Fruit fly (Drosophila melanogaster) whole organism, embryonic: ENCODE measurements around the gene Arpc5.
A peak's percentile ranks its signal among the peaks of the same experiment; 100 is the strongest.

ENCODE experiments used
- Aef1 ChIP-seq: fragments of 200-800 bp; sonication (Bioruptor generic); IDR thresholded peaks from 3 replicates; pipeline ENCODE4 v1.3.6; 2022; ENCODE audit warnings: missing biosample characterization, missing genetic modification characterization
- BEAF-32 ChIP-seq: fragments of 200-800 bp; sonication (Bioruptor generic); optimal IDR thresholded peaks from 3 replicates; lab custom pipeline; 2017; ENCODE audit warnings: missing biosample characterization, missing genetic modification characterization, mild to moderate bottlenecking, moderate library complexity, missing genetic modification reagents
- CG10431 ChIP-seq: fragments of 200-800 bp; sonication (Bioruptor generic); optimal IDR thresholded peaks from 3 replicates; lab custom pipeline; 2018; ENCODE audit warnings: missing biosample characterization, mild to moderate bottlenecking, missing genetic modification characterization
- CG10565 ChIP-seq: fragments of 200-800 bp; sonication (Bioruptor generic); optimal IDR thresholded peaks from 3 replicates; lab custom pipeline; 2016; ENCODE audit warnings: missing biosample characterization, mild to moderate bottlenecking, missing genetic modification characterization
- CG11456 ChIP-seq: fragments of 200-800 bp; sonication (Bioruptor generic); IDR thresholded peaks from 3 replicates; pipeline ENCODE4 v1.3.6; 2022; ENCODE audit warnings: missing biosample characterization, missing genetic modification characterization
- CG12155 ChIP-seq: fragments of 200-800 bp; sonication (Bioruptor generic); optimal IDR thresholded peaks from 3 replicates; lab custom pipeline; 2016; ENCODE audit warnings: missing biosample characterization, missing genetic modification characterization
- CG12744 ChIP-seq: fragments of 200-800 bp; sonication (Bioruptor generic); optimal IDR thresholded peaks from 2 replicates; lab custom pipeline; 2016; ENCODE audit warnings: missing biosample characterization, missing genetic modification characterization
- CG12942 ChIP-seq: fragments of 200-800 bp; sonication (Bioruptor generic); optimal IDR thresholded peaks from 3 replicates; lab custom pipeline; 2016; ENCODE audit warnings: missing biosample characterization, missing genetic modification characterization
- CG14965 ChIP-seq: fragments of 200-800 bp; sonication (Bioruptor generic); optimal IDR thresholded peaks from 2 replicates; lab custom pipeline; 2016; ENCODE audit warnings: missing biosample characterization, missing genetic modification characterization, borderline replicate concordance
- CG15073 ChIP-seq: fragments of 200-800 bp; sonication (Bioruptor generic); optimal IDR thresholded peaks from 2 replicates; lab custom pipeline; 2016; ENCODE audit warnings: missing biosample characterization, missing genetic modification characterization
- CG16815 ChIP-seq: fragments of 200-800 bp; sonication (Bioruptor generic); optimal IDR thresholded peaks from 3 replicates; lab custom pipeline; 2017; ENCODE audit warnings: missing biosample characterization, mild to moderate bottlenecking, missing genetic modification characterization
- CG31388 ChIP-seq: fragments of 200-800 bp; sonication (Bioruptor generic); optimal IDR thresholded peaks from 2 replicates; lab custom pipeline; 2016; ENCODE audit warnings: missing biosample characterization, missing genetic modification characterization
- CG32532 ChIP-seq: fragments of 200-800 bp; sonication (Bioruptor generic); IDR thresholded peaks from 2 replicates; pipeline ENCODE4 v1.3.6; 2022; ENCODE audit warnings: missing biosample characterization, missing genetic modification characterization
- CG3838 ChIP-seq: fragments of 200-800 bp; sonication (Bioruptor generic); optimal IDR thresholded peaks from 3 replicates; lab custom pipeline; 2016; ENCODE audit warnings: missing biosample characterization, missing genetic modification characterization
- CG4328 ChIP-seq: fragments of 200-800 bp; sonication (Bioruptor generic); optimal IDR thresholded peaks from 3 replicates; lab custom pipeline; 2017; ENCODE audit warnings: missing biosample characterization, missing genetic modification reagents, missing genetic modification characterization
- CG4360 ChIP-seq: fragments of 200-800 bp; sonication (Bioruptor generic); IDR thresholded peaks from 2 replicates; pipeline ENCODE4 v1.3.6; 2022; ENCODE audit warnings: missing biosample characterization, missing genetic modification characterization
- CG5245 ChIP-seq: fragments of 200-800 bp; sonication (Bioruptor generic); optimal IDR thresholded peaks from 3 replicates; lab custom pipeline; 2016; ENCODE audit warnings: missing biosample characterization, missing genetic modification characterization
- CG6791 ChIP-seq: fragments of 200-800 bp; sonication (Bioruptor generic); IDR thresholded peaks from 3 replicates; pipeline ENCODE4 v1.3.6; 2022; ENCODE audit warnings: missing biosample characterization, missing genetic modification characterization; ENCODE audit not compliant: partially characterized antibody
- CG7271 ChIP-seq: fragments of 200-800 bp; sonication (Bioruptor generic); optimal IDR thresholded peaks from 2 replicates; lab custom pipeline; 2018; ENCODE audit warnings: missing biosample characterization, mild to moderate bottlenecking, missing genetic modification characterization, moderate library complexity
- CG8089 ChIP-seq: fragments of 200-800 bp; sonication (Bioruptor generic); optimal IDR thresholded peaks from 3 replicates; lab custom pipeline; 2016; ENCODE audit warnings: missing biosample characterization, missing genetic modification characterization
- CG9727 ChIP-seq: fragments of 200-800 bp; sonication (Bioruptor generic); optimal IDR thresholded peaks from 3 replicates; lab custom pipeline; 2017; ENCODE audit warnings: missing biosample characterization, mild to moderate bottlenecking, missing genetic modification characterization
- CrebB ChIP-seq: fragments of 200-800 bp; sonication (Bioruptor generic); optimal IDR thresholded peaks from 3 replicates; lab custom pipeline; 2018; ENCODE audit warnings: missing biosample characterization, mild to moderate bottlenecking, missing genetic modification characterization
- D ChIP-seq, 2 experiments: fragments of 200-800 bp in 1 of 2; fragments of >200 bp in 1 of 2; sonication (Bioruptor generic) in 1 of 2; optimal IDR thresholded peaks; 2 replicates in 1 of 2; 3 replicates in 1 of 2; lab custom pipeline; 2017; ENCODE audit warnings: mild to moderate bottlenecking in 1 of 2, missing biosample characterization in 1 of 2, missing genetic modification characterization in 1 of 2, missing genetic modification reagents in 1 of 2
- Dp ChIP-seq: fragments of 200-800 bp; sonication (Bioruptor generic); optimal IDR thresholded peaks from 2 replicates; lab custom pipeline; 2018; ENCODE audit warnings: missing biosample characterization, mild to moderate bottlenecking, missing genetic modification characterization, moderate library complexity
- Hmx ChIP-seq: fragments of 200-800 bp; sonication (Bioruptor generic); optimal IDR thresholded peaks from 2 replicates; lab custom pipeline; 2016; ENCODE audit warnings: missing biosample characterization, missing genetic modification characterization
- MBD-R2 ChIP-seq: fragments of 200-800 bp; sonication (Bioruptor generic); IDR thresholded peaks from 2 replicates; pipeline ENCODE4 v1.3.6; 2022; ENCODE audit warnings: missing biosample characterization, missing genetic modification characterization
- MESR4 ChIP-seq: fragments of 200-800 bp; sonication (Bioruptor generic); optimal IDR thresholded peaks from 2 replicates; lab custom pipeline; 2018; ENCODE audit warnings: missing biosample characterization, mild to moderate bottlenecking, missing genetic modification characterization, moderate library complexity
- Rx ChIP-seq: fragments of 200-800 bp; sonication (Bioruptor generic); IDR thresholded peaks from 2 replicates; pipeline ENCODE4 v1.3.6; 2022; ENCODE audit warnings: missing biosample characterization, missing genetic modification characterization
- Spps ChIP-seq: fragments of 200-800 bp; sonication (Bioruptor generic); optimal IDR thresholded peaks from 2 replicates; lab custom pipeline; 2018; ENCODE audit warnings: missing biosample characterization, mild to moderate bottlenecking, missing genetic modification characterization
- Tbp ChIP-seq: fragments of >200 bp; optimal IDR thresholded peaks from 2 replicates; lab custom pipeline; 2018; ENCODE audit warnings: missing biosample characterization, missing genetic modification characterization
- Xrp1 ChIP-seq: fragments of 200-800 bp; sonication (Bioruptor generic); IDR thresholded peaks from 2 replicates; pipeline ENCODE4 v1.3.6; 2022; ENCODE audit warnings: missing biosample characterization, missing genetic modification characterization
- amos ChIP-seq: fragments of 200-800 bp; sonication (Bioruptor generic); IDR thresholded peaks from 2 replicates; pipeline ENCODE4 v1.3.6; 2022; ENCODE audit warnings: missing biosample characterization, missing genetic modification characterization; ENCODE audit not compliant: partially characterized antibody
- bab2 ChIP-seq: fragments of 200-800 bp; sonication (Bioruptor generic); optimal IDR thresholded peaks from 2 replicates; lab custom pipeline; 2016; ENCODE audit warnings: missing biosample characterization, missing genetic modification characterization
- en ChIP-seq: fragments of 200-800 bp; sonication (Bioruptor generic); optimal IDR thresholded peaks from 2 replicates; lab custom pipeline; 2016; ENCODE audit warnings: missing biosample characterization, missing genetic modification characterization
- esg ChIP-seq: fragments of 200-800 bp; sonication (Bioruptor generic); conservative IDR thresholded peaks from 2 replicates; pipeline ENCODE4 v1.3.6; 2022; ENCODE audit warnings: missing biosample characterization, missing genetic modification characterization
- fd64A ChIP-seq: fragments of 200-800 bp; sonication (Bioruptor generic); optimal IDR thresholded peaks from 3 replicates; lab custom pipeline; 2018; ENCODE audit warnings: missing biosample characterization, mild to moderate bottlenecking, missing genetic modification characterization
- gce ChIP-seq: fragments of 200-800 bp; sonication (Bioruptor generic); IDR thresholded peaks from 3 replicates; pipeline ENCODE4 v1.3.6; 2022; ENCODE audit warnings: missing biosample characterization, missing genetic modification characterization
- gro ChIP-seq: fragments of 200-800 bp; sonication (Bioruptor generic); optimal IDR thresholded peaks from 2 replicates; lab custom pipeline; 2016; ENCODE audit warnings: missing biosample characterization, missing genetic modification characterization
- her ChIP-seq: fragments of 200-800 bp; sonication (Bioruptor generic); optimal IDR thresholded peaks from 2 replicates; lab custom pipeline; 2016; ENCODE audit warnings: missing biosample characterization, missing genetic modification characterization
- kah ChIP-seq: fragments of 200-800 bp; sonication (Bioruptor generic); optimal IDR thresholded peaks from 2 replicates; lab custom pipeline; 2018; ENCODE audit warnings: missing biosample characterization, mild to moderate bottlenecking, missing genetic modification characterization
- nau ChIP-seq: fragments of 200-800 bp; sonication (Bioruptor generic); optimal IDR thresholded peaks from 3 replicates; lab custom pipeline; 2017; ENCODE audit warnings: missing biosample characterization, mild to moderate bottlenecking, missing genetic modification characterization, missing genetic modification reagents
- nerfin-1 ChIP-seq: fragments of 200-800 bp; sonication (Bioruptor generic); optimal IDR thresholded peaks from 3 replicates; lab custom pipeline; 2019; ENCODE audit warnings: missing biosample characterization, mild to moderate bottlenecking, missing genetic modification characterization, moderate library complexity
- pfk ChIP-seq: fragments of 200-800 bp; sonication (Bioruptor generic); optimal IDR thresholded peaks from 2 replicates; lab custom pipeline; 2018; ENCODE audit warnings: missing biosample characterization, mild to moderate bottlenecking, missing genetic modification characterization, moderate library complexity
- row ChIP-seq: fragments of 200-800 bp; sonication (Bioruptor generic); IDR thresholded peaks from 3 replicates; pipeline ENCODE4 v1.3.6; 2022; ENCODE audit warnings: missing biosample characterization, missing genetic modification characterization
- scrt ChIP-seq: fragments of 200-800 bp; sonication (Bioruptor generic); optimal IDR thresholded peaks from 2 replicates; lab custom pipeline; 2018; ENCODE audit warnings: missing biosample characterization, mild to moderate bottlenecking, missing genetic modification characterization, moderate library complexity
- slou ChIP-seq: fragments of 200-800 bp; sonication (Bioruptor generic); optimal IDR thresholded peaks from 3 replicates; lab custom pipeline; 2016; ENCODE audit warnings: missing biosample characterization, missing genetic modification characterization
- sob ChIP-seq: fragments of 200-800 bp; sonication (Bioruptor generic); IDR thresholded peaks from 2 replicates; pipeline ENCODE4 v1.3.6; 2022; ENCODE audit warnings: missing biosample characterization, missing genetic modification characterization
- ttk ChIP-seq: fragments of 200-800 bp; sonication (Bioruptor generic); IDR thresholded peaks from 2 replicates; pipeline ENCODE4 v2.1.2; 2022; ENCODE audit warnings: missing biosample characterization, missing genetic modification characterization
- usp ChIP-seq: fragments of >200 bp; optimal IDR thresholded peaks from 2 replicates; lab custom pipeline; 2017; ENCODE audit warnings: missing biosample characterization, missing genetic modification characterization
- vvl ChIP-seq: fragments of 200-800 bp; sonication (Bioruptor generic); IDR thresholded peaks from 2 replicates; pipeline ENCODE4 v1.3.6; 2022; ENCODE audit warnings: missing biosample characterization, missing genetic modification characterization
- wdn ChIP-seq: fragments of 200-800 bp; sonication (Bioruptor generic); IDR thresholded peaks from 2 replicates; pipeline ENCODE4 v1.3.6; 2022; ENCODE audit warnings: missing biosample characterization, missing genetic modification characterization

Arpc5 gene

DNA sequence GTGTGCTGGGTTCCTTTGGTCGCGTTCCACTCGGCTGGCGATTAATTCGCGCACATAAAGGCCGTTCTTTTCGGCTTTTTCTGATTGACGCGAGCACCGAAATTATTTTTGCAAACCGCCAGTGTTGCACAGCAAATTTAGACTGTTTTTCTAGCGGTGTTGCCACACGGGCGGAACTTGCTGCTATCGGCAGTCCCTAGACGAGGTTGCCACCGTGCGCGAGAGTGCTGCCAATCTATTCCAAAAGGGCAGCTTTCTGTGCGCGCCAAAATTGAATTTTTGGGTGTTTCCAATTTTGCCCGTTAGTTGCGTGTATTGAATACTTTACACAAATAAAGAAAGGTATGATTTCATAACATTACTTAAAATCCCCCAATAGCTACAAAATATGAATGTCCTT, 5.2 kb downstream of the Arpc5 start, which contains the start of gene Drp1 (continued):
- peak; percentile 36; the same call in 2 of the 3 replicates for TF ChIP-seq Aef1
- peak; percentile 81 for TF ChIP-seq sob (GFP tag; lab: Robert Waterston, UW)
- TF ChIP-seq CG12942 = peak; percentile 65
- 0 out of 2 replicates have a peak, but pooled peaks have one; percentile 23 for TF ChIP-seq wdn (GFP tag; lab: Robert Waterston, UW)
- peak; percentile 87 for TF ChIP-seq MBD-R2
- TF ChIP-seq CG4328 (GFP tag; lab: Kevin White, UChicago) = no peak
- TF ChIP-seq CG5245 = peak; percentile 14
- TF ChIP-seq MESR4 (GFP tag; lab: Kevin White, UChicago) = peak; percentile 58
- no peak for TF ChIP-seq CG10431 (GFP tag; lab: Kevin White, UChicago)
- TF ChIP-seq CG9727 = no peak
- TF ChIP-seq scrt (GFP tag; lab: Kevin White, UChicago) = no peak
- peak; percentile 76 for TF ChIP-seq BEAF-32
- TF ChIP-seq D (optimal IDR thresholded peaks at IDR 0.05; lab: Kevin White, UChicago) = no peak
- TF ChIP-seq D (GFP tag; optimal IDR thresholded peaks at IDR 0.05; lab: Kevin White, UChicago) = no peak
- no peak for TF ChIP-seq CG15073 (GFP tag; lab: Kevin White, UChicago)
- TF ChIP-seq Spps (tag; lab: Kevin White, UChicago) = no peak
- no peak for TF ChIP-seq CG10565 (GFP tag; lab: Kevin White, UChicago)
- TF ChIP-seq CG12744 (GFP tag; lab: Kevin White, UChicago) = peak; percentile 43
- TF ChIP-seq CG8089 (GFP tag; lab: Kevin White, UChicago) = no peak
- TF ChIP-seq CG6791 (GFP tag; lab: Robert Waterston, UW) = peak; percentile 80
- no peak for TF ChIP-seq nau (GFP tag; lab: Kevin White, UChicago)
- TF ChIP-seq ttk (GFP tag; lab: Robert Waterston, UW) = peak; percentile 40; the same call in 1 of the 2 replicates
- TF ChIP-seq CG16815 (GFP tag; lab: Kevin White, UChicago) = no peak
- no peak for TF ChIP-seq gce (GFP tag; lab: Robert Waterston, UW)
- peak; percentile 50; the same call in 1 of the 2 replicates for TF ChIP-seq vvl (GFP tag; lab: Robert Waterston, UW)
- no peak for TF ChIP-seq kah (GFP tag; lab: Kevin White, UChicago)
- no peak for TF ChIP-seq usp (GFP tag; lab: Kevin White, UChicago)
- peak; percentile 74; the same call in 2 of the 3 replicates for TF ChIP-seq CG11456 (GFP tag; lab: Robert Waterston, UW)
- TF ChIP-seq Tbp = no peak
- TF ChIP-seq amos = peak; percentile 83
- no peak for TF ChIP-seq CrebB (tag; lab: Kevin White, UChicago)
- TF ChIP-seq Xrp1 (GFP tag; lab: Robert Waterston, UW) = peak; percentile 59
- TF ChIP-seq en = no peak
- peak; percentile 3 for TF ChIP-seq pfk (GFP tag; lab: Kevin White, UChicago)
- no peak for TF ChIP-seq CG31388 (GFP tag; lab: Kevin White, UChicago)
- TF ChIP-seq row (GFP tag; lab: Robert Waterston, UW) = peak; percentile 37; the same call in 2 of the 3 replicates
- no peak for TF ChIP-seq CG14965 (GFP tag; lab: Kevin White, UChicago)
- TF ChIP-seq fd64A (GFP tag; lab: Kevin White, UChicago) = no peak
- TF ChIP-seq slou (GFP tag; lab: Kevin White, UChicago) = peak; percentile 25
- no peak for TF ChIP-seq Hmx (GFP tag; lab: Kevin White, UChicago)
- peak; percentile 65 for TF ChIP-seq CG32532 (GFP tag; lab: Robert Waterston, UW)
- TF ChIP-seq Dp (GFP tag; lab: Kevin White, UChicago) = peak; percentile 98
- no peak for TF ChIP-seq Rx
- TF ChIP-seq esg (GFP tag; lab: Robert Waterston, UW) = no peak
- no peak for TF ChIP-seq CG7271 (tag; lab: Kevin White, UChicago)
- peak; percentile 18; the same call in 1 of the 2 replicates for TF ChIP-seq CG4360 (GFP tag; lab: Robert Waterston, UW)
- peak; percentile 36 for TF ChIP-seq CG12155 (GFP tag; lab: Kevin White, UChicago)
- peak; percentile 71 for TF ChIP-seq her (GFP tag; lab: Kevin White, UChicago)
- peak; percentile 39 for TF ChIP-seq nerfin-1
- peak; percentile 51 for TF ChIP-seq gro (GFP tag; lab: Kevin White, UChicago)
- TF ChIP-seq bab2 (GFP tag; lab: Kevin White, UChicago) = peak; percentile 63
- no peak for TF ChIP-seq CG3838 (GFP tag; lab: Kevin White, UChicago)
